Fruit fly (Drosophila melanogaster) whole organism, embryonic: ENCODE results near the gene Usp1.
A peak's percentile ranks its signal among the peaks of the same experiment; 100 is the strongest.

Experiments used
- Asciz ChIP-seq: fragments of 200-800 bp; sonication (Bioruptor generic); optimal IDR thresholded peaks from 2 replicates; lab custom pipeline; 2017; ENCODE audit warnings: missing biosample characterization, mild to moderate bottlenecking, missing genetic modification characterization, missing genetic modification reagents
- CG10147 ChIP-seq: fragments of 200-800 bp; sonication (Bioruptor generic); optimal IDR thresholded peaks from 2 replicates; lab custom pipeline; 2019; ENCODE audit warnings: missing biosample characterization, mild to moderate bottlenecking, missing genetic modification characterization, moderate library complexity
- CG11093 ChIP-seq: fragments of 200-800 bp; sonication (Bioruptor generic); IDR thresholded peaks from 3 replicates; pipeline ENCODE4 v1.3.6; 2022; ENCODE audit warnings: missing biosample characterization, missing genetic modification characterization
- CG11247 ChIP-seq: fragments of 200-800 bp; sonication (Bioruptor generic); IDR thresholded peaks from 2 replicates; pipeline ENCODE4 v1.3.6; 2022; ENCODE audit warnings: missing biosample characterization, missing genetic modification characterization
- CG12391 ChIP-seq: fragments of 200-800 bp; sonication (Bioruptor generic); optimal IDR thresholded peaks from 3 replicates; lab custom pipeline; 2018; ENCODE audit warnings: missing biosample characterization, mild to moderate bottlenecking, missing genetic modification characterization, moderate library complexity
- CG17328 ChIP-seq: fragments of 200-800 bp; sonication (Bioruptor generic); IDR thresholded peaks from 2 replicates; pipeline ENCODE4 v1.3.6; 2022; ENCODE audit warnings: missing biosample characterization, missing genetic modification characterization
- CG17361 ChIP-seq: fragments of 200-800 bp; sonication (Bioruptor generic); IDR thresholded peaks from 3 replicates; pipeline ENCODE4 v1.3.6; 2022; ENCODE audit warnings: missing biosample characterization, missing genetic modification characterization
- CG30431 ChIP-seq: fragments of 200-800 bp; sonication (Bioruptor generic); optimal IDR thresholded peaks from 2 replicates; lab custom pipeline; 2017; ENCODE audit warnings: missing biosample characterization, missing genetic modification characterization
- CG3407 ChIP-seq: fragments of 200-800 bp; sonication (Bioruptor generic); optimal IDR thresholded peaks from 2 replicates; lab custom pipeline; 2018; ENCODE audit warnings: missing biosample characterization, mild to moderate bottlenecking, missing genetic modification characterization
- CG34376 ChIP-seq: fragments of 200-800 bp; sonication (Bioruptor generic); optimal IDR thresholded peaks from 2 replicates; lab custom pipeline; 2018; ENCODE audit warnings: missing biosample characterization, mild to moderate bottlenecking, missing genetic modification characterization
- CG6272 ChIP-seq: fragments of 200-800 bp; sonication (Bioruptor generic); IDR thresholded peaks from 2 replicates; pipeline ENCODE4 v1.3.6; 2022; ENCODE audit warnings: missing biosample characterization, missing genetic modification characterization
- CG7928 ChIP-seq: fragments of 200-800 bp; sonication (Bioruptor generic); optimal IDR thresholded peaks from 2 replicates; lab custom pipeline; 2017; ENCODE audit warnings: missing biosample characterization, mild to moderate bottlenecking, missing genetic modification characterization
- CG8765 ChIP-seq: fragments of 200-800 bp; sonication (Bioruptor generic); IDR thresholded peaks from 2 replicates; pipeline ENCODE4 v1.3.6; 2022; ENCODE audit warnings: missing biosample characterization, missing genetic modification characterization
- Dbx ChIP-seq: fragments of 200-800 bp; sonication (Bioruptor generic); IDR thresholded peaks from 3 replicates; pipeline ENCODE4 v1.3.6; 2022; ENCODE audit warnings: missing biosample characterization, missing genetic modification characterization
- Dek ChIP-seq: fragments of 200-800 bp; sonication (Bioruptor generic); optimal IDR thresholded peaks from 3 replicates; lab custom pipeline; 2019; ENCODE audit warnings: missing biosample characterization, mild to moderate bottlenecking, missing genetic modification characterization, moderate library complexity
- Dip2 ChIP-seq: fragments of 200-800 bp; sonication (Bioruptor generic); IDR thresholded peaks from 2 replicates; pipeline ENCODE4 v1.3.6; 2022; ENCODE audit warnings: missing biosample characterization, missing genetic modification characterization
- Ets65A ChIP-seq: fragments of 200-800 bp; sonication (Bioruptor generic); peaks from one replicate; lab custom pipeline; 2016; ENCODE audit warnings: missing biosample characterization, missing genetic modification characterization
- Ets97D ChIP-seq: fragments of 200-800 bp; sonication (Bioruptor generic); optimal IDR thresholded peaks from 3 replicates; lab custom pipeline; 2016; ENCODE audit warnings: missing biosample characterization, missing genetic modification characterization
- H2.0 ChIP-seq: fragments of 200-800 bp; sonication (Bioruptor generic); IDR thresholded peaks from 2 replicates; pipeline ENCODE4 v1.3.6; 2022; ENCODE audit warnings: missing biosample characterization, missing genetic modification characterization
- Hr39 ChIP-seq: fragments of >200 bp; optimal IDR thresholded peaks from 2 replicates; lab custom pipeline; 2017
- Jarid2 ChIP-seq: fragments of 200-800 bp; sonication (Bioruptor generic); optimal IDR thresholded peaks from 3 replicates; lab custom pipeline; 2017; ENCODE audit warnings: mild to moderate bottlenecking, missing biosample characterization, missing genetic modification reagents, missing genetic modification characterization
- Lhr ChIP-seq: fragments of 200-800 bp; sonication (Bioruptor generic); optimal IDR thresholded peaks from 3 replicates; lab custom pipeline; 2017; ENCODE audit warnings: mild to moderate bottlenecking, missing biosample characterization, missing genetic modification reagents, missing genetic modification characterization
- MBD-R2 ChIP-seq: fragments of 200-800 bp; sonication (Bioruptor generic); IDR thresholded peaks from 2 replicates; pipeline ENCODE4 v1.3.6; 2022; ENCODE audit warnings: missing biosample characterization, missing genetic modification characterization
- Mrtf ChIP-seq: fragments of 200-800 bp; sonication (Bioruptor generic); IDR thresholded peaks from 3 replicates; pipeline ENCODE4 v1.3.6; 2022; ENCODE audit warnings: missing biosample characterization, missing genetic modification characterization
- Nf-YC ChIP-seq: fragments of 200-800 bp; optimal IDR thresholded peaks from 3 replicates; lab custom pipeline; 2019; ENCODE audit warnings: missing biosample characterization, mild to moderate bottlenecking, missing genetic modification characterization, moderate library complexity
- NfI ChIP-seq: fragments of 200-800 bp; sonication (Bioruptor generic); optimal IDR thresholded peaks from 3 replicates; lab custom pipeline; 2018; ENCODE audit warnings: missing biosample characterization, mild to moderate bottlenecking, missing genetic modification characterization, moderate library complexity
- Opbp ChIP-seq: fragments of 200-800 bp; sonication (Bioruptor generic); IDR thresholded peaks from 3 replicates; pipeline ENCODE4 v1.3.6; 2022; ENCODE audit warnings: missing biosample characterization, missing genetic modification characterization; ENCODE audit not compliant: partially characterized antibody
- Optix ChIP-seq: fragments of 200-800 bp; sonication (Bioruptor generic); IDR thresholded peaks from 3 replicates; pipeline ENCODE4 v1.3.6; 2022; ENCODE audit warnings: missing biosample characterization, missing genetic modification characterization
- Sin3A ChIP-seq: fragments of >200 bp; optimal IDR thresholded peaks from 2 replicates; lab custom pipeline; 2018
- Stat92E ChIP-seq, 3 experiments: fragments of >200 bp in 2 of 3; fragments of 200-800 bp in 1 of 3; sonication (Bioruptor generic) in 1 of 3; optimal IDR thresholded peaks; 2 replicates each; lab custom pipeline; 2017 to 2019; ENCODE audit warnings: missing biosample characterization in 3 of 3, missing genetic modification characterization in 3 of 3, mild to moderate bottlenecking in 1 of 3, moderate library complexity in 1 of 3
- Taf1 ChIP-seq: fragments of 200-800 bp; sonication (Bioruptor generic); IDR thresholded peaks from 2 replicates; pipeline ENCODE4 v1.3.6; 2022; ENCODE audit warnings: missing biosample characterization, missing genetic modification characterization
- aop ChIP-seq: fragments of 200-800 bp; sonication (Bioruptor generic); IDR thresholded peaks from 2 replicates; pipeline ENCODE4 v1.3.6; 2022; ENCODE audit warnings: missing biosample characterization, missing genetic modification characterization
- cato ChIP-seq: fragments of 200-800 bp; sonication (Bioruptor generic); optimal IDR thresholded peaks from 2 replicates; lab custom pipeline; 2016; ENCODE audit warnings: missing biosample characterization, missing genetic modification characterization, borderline replicate concordance
- caup ChIP-seq: fragments of 200-800 bp; sonication (Bioruptor generic); optimal IDR thresholded peaks from 3 replicates; lab custom pipeline; 2017; ENCODE audit warnings: missing biosample characterization, mild to moderate bottlenecking, missing genetic modification characterization, moderate library complexity; ENCODE audit not compliant: severe bottlenecking
- danr ChIP-seq: fragments of 200-800 bp; sonication (Bioruptor generic); IDR thresholded peaks from 2 replicates; pipeline ENCODE4 v1.3.6; 2022; ENCODE audit warnings: missing biosample characterization, missing genetic modification characterization
- dati ChIP-seq: fragments of 200-800 bp; sonication (Bioruptor generic); IDR thresholded peaks from 2 replicates; pipeline ENCODE4 v1.3.6; 2022; ENCODE audit warnings: missing biosample characterization, missing genetic modification characterization
- dimm ChIP-seq: fragments of 200-800 bp; sonication (Bioruptor generic); IDR thresholded peaks from 2 replicates; pipeline ENCODE4 v1.3.6; 2022; ENCODE audit warnings: missing biosample characterization, missing genetic modification characterization
- dysf ChIP-seq: fragments of 200-800 bp; sonication (Bioruptor generic); IDR thresholded peaks from 3 replicates; pipeline ENCODE4 v1.3.6; 2022; ENCODE audit warnings: missing biosample characterization, missing genetic modification characterization
- ems ChIP-seq: fragments of 200-800 bp; sonication (Bioruptor generic); optimal IDR thresholded peaks from 3 replicates; lab custom pipeline; 2016; ENCODE audit warnings: missing biosample characterization, missing genetic modification characterization
- eyg ChIP-seq: fragments of 200-800 bp; sonication (Bioruptor generic); optimal IDR thresholded peaks from 3 replicates; lab custom pipeline; 2016; ENCODE audit warnings: missing biosample characterization, missing genetic modification characterization
- jing ChIP-seq: fragments of 200-800 bp; sonication (Bioruptor generic); optimal IDR thresholded peaks from 2 replicates; lab custom pipeline; 2018; ENCODE audit warnings: missing biosample characterization, mild to moderate bottlenecking, missing genetic modification characterization
- jumu ChIP-seq: fragments of 200-800 bp; sonication (Bioruptor generic); optimal IDR thresholded peaks from 3 replicates; lab custom pipeline; 2016; ENCODE audit warnings: missing biosample characterization, missing genetic modification characterization
- lola ChIP-seq, 3 experiments: fragments of >200 bp in 2 of 3; fragments of 200-800 bp in 1 of 3; sonication (Bioruptor generic) in 1 of 3; optimal IDR thresholded peaks; 2 replicates each; lab custom pipeline; 2017 to 2019; ENCODE audit warnings: missing biosample characterization in 3 of 3, missing genetic modification characterization in 3 of 3, mild to moderate bottlenecking in 1 of 3, moderate library complexity in 1 of 3
- org-1 ChIP-seq: fragments of 200-800 bp; sonication (Bioruptor generic); optimal IDR thresholded peaks from 2 replicates; lab custom pipeline; 2017; ENCODE audit warnings: missing biosample characterization, missing genetic modification characterization
- pum ChIP-seq: fragments of 200-800 bp; sonication (Bioruptor generic); optimal IDR thresholded peaks from 2 replicates; lab custom pipeline; 2016; ENCODE audit warnings: missing biosample characterization, missing genetic modification characterization
- ranshi ChIP-seq: fragments of 200-800 bp; sonication (Bioruptor generic); IDR thresholded peaks from 2 replicates; pipeline ENCODE4 v1.3.6; 2022; ENCODE audit warnings: missing biosample characterization, missing genetic modification characterization
- repo ChIP-seq: fragments of 200-800 bp; sonication (Bioruptor generic); optimal IDR thresholded peaks from 2 replicates; lab custom pipeline; 2016; ENCODE audit warnings: missing biosample characterization, missing genetic modification characterization
- rib ChIP-seq: fragments of 200-800 bp; sonication (Bioruptor generic); IDR thresholded peaks from 2 replicates; pipeline ENCODE4 v1.3.6; 2022; ENCODE audit warnings: missing biosample characterization, missing genetic modification characterization
- trem ChIP-seq: fragments of 200-800 bp; optimal IDR thresholded peaks from 3 replicates; lab custom pipeline; 2019; ENCODE audit warnings: missing biosample characterization, mild to moderate bottlenecking, missing genetic modification characterization, moderate library complexity
- unc-4 ChIP-seq: fragments of 200-800 bp; sonication (Bioruptor generic); IDR thresholded peaks from 2 replicates; pipeline ENCODE4 v1.3.6; 2022; ENCODE audit warnings: missing biosample characterization, missing genetic modification characterization; ENCODE audit not compliant: partially characterized antibody
- wdn ChIP-seq: fragments of 200-800 bp; sonication (Bioruptor generic); IDR thresholded peaks from 2 replicates; pipeline ENCODE4 v1.3.6; 2022; ENCODE audit warnings: missing biosample characterization, missing genetic modification characterization
- z ChIP-seq: fragments of 200-800 bp; sonication (Bioruptor generic); IDR thresholded peaks from 3 replicates; pipeline ENCODE4 v1.3.6; 2022; ENCODE audit warnings: missing biosample characterization, missing genetic modification characterization

The Usp1 gene

dm6 chr3R:29274590-29274989 is 45.6 kb downstream of the Usp1 start (continued):
- TF ChIP-seq cato: peak; percentile 16
- TF ChIP-seq Sin3A: no peak
- TF ChIP-seq Stat92E (GFP tag; optimal IDR thresholded peaks at IDR 0.05; lab: Kevin White, UChicago): peak in 1 of 3 experiments; percentile 89
- TF ChIP-seq aop (GFP tag; lab: Robert Waterston, UW): no peak
- no peak for TF ChIP-seq MBD-R2 (GFP tag; lab: Robert Waterston, UW)
- no peak for TF ChIP-seq CG7928 (GFP tag; lab: Kevin White, UChicago)
- no peak for TF ChIP-seq Opbp (GFP tag; lab: Robert Waterston, UW)
- TF ChIP-seq Optix (GFP tag; lab: Robert Waterston, UW): no peak
- no peak for TF ChIP-seq repo (GFP tag; lab: Kevin White, UChicago)
- no peak for TF ChIP-seq Ets65A
- no peak for TF ChIP-seq CG10147 (GFP tag; lab: Kevin White, UChicago)
- peak; percentile 45 for TF ChIP-seq Asciz (GFP tag; lab: Kevin White, UChicago)
- peak; percentile 5 for TF ChIP-seq caup (GFP tag; lab: Kevin White, UChicago)
- peak; percentile 36; the same call in 1 of the 2 replicates for TF ChIP-seq H2.0 (GFP tag; lab: Robert Waterston, UW)
- TF ChIP-seq z (GFP tag; lab: Robert Waterston, UW): no peak
- no peak for TF ChIP-seq jumu
- no peak for TF ChIP-seq Taf1 (GFP tag; lab: Robert Waterston, UW)
- TF ChIP-seq Dek (tag; lab: Kevin White, UChicago): no peak
- TF ChIP-seq dysf (GFP tag; lab: Robert Waterston, UW): peak; percentile 70
- peak; percentile 22 for TF ChIP-seq CG3407 (GFP tag; lab: Kevin White, UChicago)
- TF ChIP-seq Dip2 (GFP tag; lab: Robert Waterston, UW): no peak
- TF ChIP-seq CG12391 (tag; lab: Kevin White, UChicago): peak; percentile 84
- TF ChIP-seq Lhr (GFP tag; lab: Kevin White, UChicago): peak; percentile 42
- TF ChIP-seq Mrtf (GFP tag; lab: Robert Waterston, UW): no peak
- no peak for TF ChIP-seq org-1
- peak in 1 of 3 experiments; percentile 86 for TF ChIP-seq lola (GFP tag; optimal IDR thresholded peaks at IDR 0.05; lab: Kevin White, UChicago)
- 0 out of 3 replicates have a peak, but pooled peaks have one; percentile 31 for TF ChIP-seq CG11093
- no peak for TF ChIP-seq eyg (GFP tag; lab: Kevin White, UChicago)
- TF ChIP-seq pum (GFP tag; lab: Kevin White, UChicago): peak; percentile 54
- peak; percentile 45 for TF ChIP-seq jing (GFP tag; lab: Kevin White, UChicago)
- no peak for TF ChIP-seq dati (GFP tag; lab: Robert Waterston, UW)
- TF ChIP-seq rib (GFP tag; lab: Robert Waterston, UW): no peak
- TF ChIP-seq NfI (GFP tag; lab: Kevin White, UChicago): peak; percentile 49
- peak; percentile 82 for TF ChIP-seq trem (tag; lab: Kevin White, UChicago)
- peak; percentile 26 for TF ChIP-seq Jarid2 (GFP tag; lab: Kevin White, UChicago)
- no peak for TF ChIP-seq ems (GFP tag; lab: Kevin White, UChicago)
- peak; percentile 27 for TF ChIP-seq Ets97D (GFP tag; lab: Kevin White, UChicago)
- TF ChIP-seq Hr39 (lab: Kevin White, UChicago): no peak
- no peak for TF ChIP-seq wdn
- no peak; the same call in 1 of the 2 replicates for TF ChIP-seq CG6272 (GFP tag; lab: Robert Waterston, UW)
- TF ChIP-seq CG17328 (GFP tag; lab: Robert Waterston, UW): peak; percentile 77
- TF ChIP-seq CG8765 (GFP tag; lab: Robert Waterston, UW): no peak; the same call in 1 of the 2 replicates
- no peak for TF ChIP-seq Dbx (GFP tag; lab: Robert Waterston, UW)
- TF ChIP-seq CG17361 (GFP tag; lab: Robert Waterston, UW): peak; percentile 85
- TF ChIP-seq dimm: no peak
- no peak for TF ChIP-seq CG11247 (GFP tag; lab: Robert Waterston, UW)
- TF ChIP-seq CG34376 (GFP tag; lab: Kevin White, UChicago): no peak
- peak; percentile 66 for TF ChIP-seq CG30431 (GFP tag; lab: Kevin White, UChicago)
- no peak for TF ChIP-seq Nf-YC
- no peak for TF ChIP-seq unc-4
- TF ChIP-seq ranshi: no peak
- TF ChIP-seq danr (GFP tag; lab: Robert Waterston, UW): no peak
